Worm (Caenorhabditis elegans) whole organism, midembryonic: ENCODE results near the gene mrpl-22.

Experiments
- T22C8.4 ChIP-seq: fragments of 200-800 bp; sonication (Bioruptor generic); IDR thresholded peaks from 2 replicates; pipeline ENCODE4 v1.3.6; 2022; ENCODE audit warnings: missing genetic modification characterization, missing compliant biosample characterization
- flt-1 ChIP-seq: fragments of 200-800 bp; sonication (Bioruptor generic); IDR thresholded peaks from 2 replicates; pipeline ENCODE4 v1.3.6; 2022; ENCODE audit warnings: missing genetic modification characterization, missing compliant biosample characterization
- ref-1 ChIP-seq: fragments of 200-800 bp; sonication (Bioruptor generic); conservative IDR thresholded peaks from 2 replicates; pipeline ENCODE4 v1.3.6; 2022; ENCODE audit warnings: missing genetic modification reagents, missing genetic modification characterization, missing compliant biosample characterization
- tab-1 ChIP-seq: fragments of 200-800 bp; sonication (Bioruptor generic); IDR thresholded peaks from 2 replicates; pipeline ENCODE4 v1.3.6; 2022; ENCODE audit warnings: missing genetic modification characterization, missing compliant biosample characterization
- ztf-23 ChIP-seq: fragments of 200-800 bp; sonication (Bioruptor generic); IDR thresholded peaks from 2 replicates; pipeline ENCODE4 v1.3.6; 2022; ENCODE audit warnings: missing genetic modification reagents, missing genetic modification characterization, missing compliant biosample characterization

ce11 chrIII:10666640-10667039 lies 51.4 kb downstream of the mrpl-22 start:
- TF ChIP-seq flt-1 (GFP tag; lab: Robert Waterston, UW) (no peak), ztf-23 (GFP tag; lab: Robert Waterston, UW) (no peak), ref-1 (GFP tag; lab: Robert Waterston, UW) (no peak), T22C8.4 (no peak), tab-1 (no peak)
